Fruit fly (Drosophila melanogaster): ENCODE results near the gene Svil.

Svil gene

DNA sequence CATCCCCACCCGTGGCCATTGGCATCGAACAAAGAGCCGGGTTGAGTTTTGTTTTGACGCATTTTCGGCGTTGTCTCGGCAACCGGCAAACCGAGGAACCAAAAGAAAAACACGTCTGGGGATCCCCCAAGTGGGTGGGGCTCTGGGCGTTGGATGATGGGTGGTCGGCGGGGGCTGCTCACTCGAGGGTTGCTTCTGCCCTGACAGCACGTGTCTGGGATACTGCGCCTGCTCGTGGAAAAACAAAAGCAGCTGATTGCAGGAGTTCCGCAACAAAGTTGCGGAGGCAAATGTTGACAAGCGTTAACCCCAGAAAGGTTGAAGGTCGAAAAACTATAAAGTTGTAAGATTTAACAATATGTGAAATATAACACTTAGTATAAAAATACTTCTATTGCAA is 103.0 kb downstream of the Svil start:
- no peak for TF ChIP-seq Ets98B (GFP tag; IDR thresholded peaks at IDR 0.05)
- no peak for TF ChIP-seq CG34367 (tag; optimal IDR thresholded peaks at IDR 0.05)
- TF ChIP-seq CG32121 (GFP tag; IDR thresholded peaks at IDR 0.05): no peak
- no peak for TF ChIP-seq CG12605 (GFP tag; IDR thresholded peaks at IDR 0.05)
- no peak for TF ChIP-seq CG8301 (tag; optimal IDR thresholded peaks at IDR 0.05)
- TF ChIP-seq Pif1A (GFP tag; optimal IDR thresholded peaks at IDR 0.05): no peak
- no peak for TF ChIP-seq CG15710 (tag; optimal IDR thresholded peaks at IDR 0.05)
- TF ChIP-seq CG10348 (GFP tag; IDR thresholded peaks at IDR 0.05): no peak
- TF ChIP-seq Pif1B (GFP tag; optimal IDR thresholded peaks at IDR 0.05): no peak
- no peak for TF ChIP-seq CG8159 (tag; optimal IDR thresholded peaks at IDR 0.05)
- no peak for TF ChIP-seq fd96Ca (GFP tag; IDR thresholded peaks at IDR 0.05)
- no peak for TF ChIP-seq CG9948 (tag; optimal IDR thresholded peaks at IDR 0.05)
- TF ChIP-seq CG13204 (GFP tag; optimal IDR thresholded peaks at IDR 0.05): no peak
- TF ChIP-seq EcR (GFP tag; optimal IDR thresholded peaks at IDR 0.05): no peak
- no peak for TF ChIP-seq rn (GFP tag; IDR thresholded peaks at IDR 0.05)
- TF ChIP-seq Snoo (tag; optimal IDR thresholded peaks at IDR 0.05): no peak
- TF ChIP-seq CG14655 (GFP tag; optimal IDR thresholded peaks at IDR 0.05): no peak
- TF ChIP-seq gl (tag; optimal IDR thresholded peaks at IDR 0.05): no peak
- no peak for TF ChIP-seq CG4496 (GFP tag; IDR thresholded peaks at IDR 0.05)

DNA sequence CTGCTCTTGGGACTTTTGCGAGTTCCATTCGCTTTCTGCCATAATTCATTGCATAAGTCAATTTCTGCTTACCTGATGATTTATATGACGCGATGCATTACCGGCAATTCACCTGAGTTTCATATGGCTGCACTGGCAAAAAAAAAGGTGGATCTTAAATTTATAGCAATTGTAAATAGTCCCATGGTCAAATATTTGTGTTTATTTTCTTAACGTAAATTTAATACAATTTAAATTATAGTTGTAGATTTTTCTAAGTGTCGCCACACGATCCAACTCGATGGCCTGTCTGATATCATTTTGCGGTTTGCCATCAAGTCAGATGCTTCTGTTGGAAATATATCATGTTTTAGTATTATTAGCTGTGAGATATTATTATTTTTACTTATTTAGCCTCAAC is 104.0 kb downstream of the Svil start:
- TF ChIP-seq D1 (tag; optimal IDR thresholded peaks at IDR 0.05) (no peak), EcR (GFP tag; optimal IDR thresholded peaks at IDR 0.05) (no peak), rn (GFP tag; IDR thresholded peaks at IDR 0.05) (peak; percentile 51; the same call in 1 of the 2 replicates), Ets98B (GFP tag; IDR thresholded peaks at IDR 0.05) (peak; percentile 38; the same call in 1 of the 2 replicates), CG8159 (tag; optimal IDR thresholded peaks at IDR 0.05) (peak; percentile 48), CG9948 (tag; optimal IDR thresholded peaks at IDR 0.05) (peak; percentile 29), fd96Ca (GFP tag; IDR thresholded peaks at IDR 0.05) (peak; percentile 56; the same call in 1 of the 3 replicates), CG15710 (tag; optimal IDR thresholded peaks at IDR 0.05) (peak; percentile 28), CG14655 (GFP tag; optimal IDR thresholded peaks at IDR 0.05) (peak; percentile 25), gl (tag; optimal IDR thresholded peaks at IDR 0.05) (no peak), Pif1A (GFP tag; optimal IDR thresholded peaks at IDR 0.05) (peak; percentile 52), CG17806 (tag; optimal IDR thresholded peaks at IDR 0.05) (peak; percentile 50), CG10348 (GFP tag; IDR thresholded peaks at IDR 0.05) (no peak), CG12605 (GFP tag; IDR thresholded peaks at IDR 0.05) (no peak), CG13204 (GFP tag; optimal IDR thresholded peaks at IDR 0.05) (no peak), CG4496 (GFP tag; IDR thresholded peaks at IDR 0.05) (peak; percentile 49; the same call in 2 of the 3 replicates), CG32121 (GFP tag; IDR thresholded peaks at IDR 0.05) (peak; percentile 26; the same call in 1 of the 2 replicates), CG8301 (tag; optimal IDR thresholded peaks at IDR 0.05) (peak; percentile 18), Pif1B (GFP tag; optimal IDR thresholded peaks at IDR 0.05) (peak; percentile 64), Snoo (tag; optimal IDR thresholded peaks at IDR 0.05) (no peak), CG34367 (tag; optimal IDR thresholded peaks at IDR 0.05) (no peak)

DNA sequence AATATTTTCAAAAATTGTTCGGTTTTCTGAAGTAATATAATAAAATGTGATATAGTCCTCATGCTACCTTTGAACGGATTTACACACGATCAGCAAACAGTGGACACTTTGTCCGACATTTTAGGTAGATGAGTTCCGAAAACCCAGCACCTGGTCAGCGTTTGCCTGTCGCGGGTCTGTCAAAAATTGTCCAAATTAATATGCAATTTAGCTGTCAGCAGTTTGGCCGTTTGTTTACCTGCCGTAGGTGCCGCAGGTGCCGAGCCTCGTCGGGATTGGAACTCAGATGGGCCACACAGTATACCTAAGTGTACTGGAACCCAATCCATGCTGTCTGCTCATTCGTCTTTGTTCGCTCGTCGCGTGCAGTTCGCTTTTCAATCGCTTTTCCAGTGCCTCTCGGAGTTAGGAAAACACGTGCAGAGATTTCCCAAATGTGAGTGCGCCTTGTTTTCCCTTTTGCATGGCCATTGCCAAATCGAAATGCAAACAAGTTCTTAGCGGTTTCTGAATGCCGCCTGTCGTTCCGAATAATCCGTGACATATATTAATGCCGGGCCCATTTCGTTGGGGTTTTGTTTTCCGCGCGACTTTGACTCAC is 105.6 kb downstream of the Svil start:
- TF ChIP-seq gl (tag; optimal IDR thresholded peaks at IDR 0.05) (no peak), EcR (GFP tag; optimal IDR thresholded peaks at IDR 0.05) (no peak), Ets98B (GFP tag; IDR thresholded peaks at IDR 0.05) (no peak), CG4496 (GFP tag; IDR thresholded peaks at IDR 0.05) (no peak), CG13204 (GFP tag; optimal IDR thresholded peaks at IDR 0.05) (no peak), CG14655 (GFP tag; optimal IDR thresholded peaks at IDR 0.05) (no peak), Snoo (tag; optimal IDR thresholded peaks at IDR 0.05) (no peak), Pif1B (GFP tag; optimal IDR thresholded peaks at IDR 0.05) (no peak), CG34367 (tag; optimal IDR thresholded peaks at IDR 0.05) (no peak), Pif1A (GFP tag; optimal IDR thresholded peaks at IDR 0.05) (no peak), CG8301 (tag; optimal IDR thresholded peaks at IDR 0.05) (no peak), CG15710 (tag; optimal IDR thresholded peaks at IDR 0.05) (no peak)

DNA sequence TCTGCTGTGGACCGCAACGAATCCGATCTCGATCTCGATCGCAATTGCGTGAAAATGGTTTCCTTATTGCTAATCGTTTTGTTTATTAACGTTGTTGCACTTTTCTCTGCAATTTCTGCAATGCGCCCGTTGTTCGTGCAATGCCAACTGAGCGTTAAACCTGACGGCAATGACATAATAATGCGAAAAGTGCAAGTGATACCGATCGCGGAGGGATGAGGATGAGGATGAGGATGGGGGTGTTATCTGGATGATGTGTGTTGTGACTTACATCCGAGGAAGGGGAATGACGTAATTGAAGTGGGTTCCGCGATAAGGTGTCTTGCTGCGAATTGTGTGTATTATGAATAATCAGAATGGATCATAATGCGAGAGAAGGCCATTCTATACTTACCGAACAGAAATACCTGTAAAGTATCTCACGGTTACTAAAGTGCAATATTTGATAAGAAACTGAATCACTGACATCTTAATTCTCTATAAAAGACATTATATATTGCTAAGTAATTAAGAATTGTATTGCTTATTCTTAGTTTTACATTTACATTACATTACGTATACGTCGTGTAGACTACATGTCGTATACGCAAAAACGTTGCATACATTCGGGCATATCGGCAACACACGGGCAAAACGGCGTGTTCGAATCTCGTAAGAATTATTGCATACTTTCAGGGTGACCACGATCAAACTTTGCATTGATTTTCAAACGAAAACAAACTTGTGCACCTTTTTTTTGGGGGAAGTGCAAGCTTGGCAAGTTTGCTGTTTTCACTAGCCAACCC is 108.1 kb downstream of the Svil start:
- TF ChIP-seq CG13204 (GFP tag; optimal IDR thresholded peaks at IDR 0.05) (no peak), CG9948 (tag; optimal IDR thresholded peaks at IDR 0.05) (no peak), CG8159 (tag; optimal IDR thresholded peaks at IDR 0.05) (no peak), CG4496 (GFP tag; IDR thresholded peaks at IDR 0.05) (no peak), Pif1A (GFP tag; optimal IDR thresholded peaks at IDR 0.05) (no peak), CG8301 (tag; optimal IDR thresholded peaks at IDR 0.05) (no peak), CG12605 (GFP tag; IDR thresholded peaks at IDR 0.05) (no peak), CG15710 (tag; optimal IDR thresholded peaks at IDR 0.05) (no peak), rn (GFP tag; IDR thresholded peaks at IDR 0.05) (no peak), CG10348 (GFP tag; IDR thresholded peaks at IDR 0.05) (no peak), CG14655 (GFP tag; optimal IDR thresholded peaks at IDR 0.05) (no peak), CG32121 (GFP tag; IDR thresholded peaks at IDR 0.05) (no peak), D1 (tag; optimal IDR thresholded peaks at IDR 0.05) (no peak)

DNA sequence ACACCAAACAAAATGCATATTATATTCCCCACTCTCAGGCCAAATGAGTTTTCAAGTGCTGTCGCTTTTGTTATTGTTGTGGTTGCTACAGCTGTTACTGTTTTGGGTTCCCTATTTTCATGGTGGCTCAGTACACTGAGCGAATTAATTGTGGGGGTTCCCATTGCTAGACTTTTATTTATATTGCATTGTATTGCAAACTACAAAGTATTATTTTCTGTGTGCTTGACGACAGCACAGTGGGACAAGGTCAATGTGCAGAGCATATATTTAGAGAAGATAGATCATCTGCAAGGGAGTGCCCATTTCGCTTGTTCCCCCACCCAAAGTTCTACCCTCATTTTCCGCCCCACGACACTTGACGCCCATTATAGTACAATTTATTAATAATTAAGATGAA is 109.0 kb downstream of the Svil start:
- TF ChIP-seq gl (tag; optimal IDR thresholded peaks at IDR 0.05) (no peak), Pif1B (GFP tag; optimal IDR thresholded peaks at IDR 0.05) (peak; percentile 65), CG8301 (tag; optimal IDR thresholded peaks at IDR 0.05) (peak; percentile 49), Snoo (tag; optimal IDR thresholded peaks at IDR 0.05) (no peak), CG34367 (tag; optimal IDR thresholded peaks at IDR 0.05) (peak; percentile 11), CG17806 (tag; optimal IDR thresholded peaks at IDR 0.05) (peak; percentile 60), CG32121 (GFP tag; IDR thresholded peaks at IDR 0.05) (0 out of 2 replicates have a peak, but pooled peaks have one; percentile 24), CG14655 (GFP tag; optimal IDR thresholded peaks at IDR 0.05) (peak; percentile 73), rn (GFP tag; IDR thresholded peaks at IDR 0.05) (no peak), CG12605 (GFP tag; IDR thresholded peaks at IDR 0.05) (no peak), EcR (GFP tag; optimal IDR thresholded peaks at IDR 0.05) (no peak), Ets98B (GFP tag; IDR thresholded peaks at IDR 0.05) (no peak), CG8159 (tag; optimal IDR thresholded peaks at IDR 0.05) (peak; percentile 43), CG10348 (GFP tag; IDR thresholded peaks at IDR 0.05) (no peak), CG9948 (tag; optimal IDR thresholded peaks at IDR 0.05) (peak; percentile 54), Pif1A (GFP tag; optimal IDR thresholded peaks at IDR 0.05) (peak; percentile 50), CG4496 (GFP tag; IDR thresholded peaks at IDR 0.05) (no peak), CG13204 (GFP tag; optimal IDR thresholded peaks at IDR 0.05) (no peak), D1 (tag; optimal IDR thresholded peaks at IDR 0.05) (no peak), CG15710 (tag; optimal IDR thresholded peaks at IDR 0.05) (peak; percentile 4), fd96Ca (GFP tag; IDR thresholded peaks at IDR 0.05) (no peak)
